Worm (Caenorhabditis elegans) whole organism, L4/young adult: ENCODE measurements around the gene F58G6.3.

Experiments
- dao-5 ChIP-seq: sonication (generic microtip); optimal IDR thresholded peaks from 2 replicates; lab custom pipeline; 2016; ENCODE audit warnings: missing genotype, missing genetic modification characterization, moderate library complexity, missing compliant biosample characterization
- him-1 ChIP-seq: sonication (generic microtip); optimal IDR thresholded peaks from 2 replicates; lab custom pipeline; 2016; ENCODE audit warnings: missing genotype, missing genetic modification reagents, missing genetic modification characterization, missing compliant biosample characterization

- TF ChIP-seq him-1 (tag; lab: Kevin White, UChicago), result no peak
- no peak for TF ChIP-seq dao-5 (tag; lab: Kevin White, UChicago)
These were observed 44.2 kb upstream of the F58G6.3 start for ce11 chrIV:9609095-9609494.
